Worm (Caenorhabditis elegans) whole organism, L2 larva: ENCODE data around the gene Y50D4C.12.

Experiments
- F13H6.1 ChIP-seq: sonication (generic microtip); optimal IDR thresholded peaks from 2 replicates; lab custom pipeline; 2016; ENCODE audit warnings: missing genetic modification characterization, missing compliant biosample characterization
- ZK546.5 ChIP-seq: sonication (generic microtip); optimal IDR thresholded peaks from 2 replicates; lab custom pipeline; 2017; ENCODE audit warnings: missing biosample characterization, missing genetic modification characterization
- ceh-82 ChIP-seq: fragments of 150-350 bp; optimal IDR thresholded peaks from 2 replicates; lab custom pipeline; 2014; ENCODE audit warnings: missing biosample characterization, missing genetic modification characterization
- gmeb-1 ChIP-seq: fragments of 150-350 bp; optimal IDR thresholded peaks from 2 replicates; lab custom pipeline; 2014; ENCODE audit warnings: missing biosample characterization, missing genetic modification characterization
- lin-39 ChIP-seq: fragments of 150-350 bp; optimal IDR thresholded peaks from 2 replicates; lab custom pipeline; 2014; ENCODE audit warnings: missing biosample characterization, missing genetic modification reagents, missing genetic modification characterization
- nhr-237 ChIP-seq: fragments of 150-350 bp; optimal IDR thresholded peaks from 2 replicates; lab custom pipeline; 2014; ENCODE audit warnings: missing biosample characterization, missing genetic modification characterization
- nhr-6 ChIP-seq: fragments of 150-350 bp; optimal IDR thresholded peaks from 2 replicates; lab custom pipeline; 2014; ENCODE audit warnings: missing biosample characterization, missing genetic modification characterization
- snpc-4 ChIP-seq: fragments of 150-350 bp; optimal IDR thresholded peaks from 2 replicates; lab custom pipeline; 2014; ENCODE audit warnings: missing biosample characterization, missing genetic modification characterization
- unc-39 ChIP-seq: fragments of 150-350 bp; optimal IDR thresholded peaks from 2 replicates; lab custom pipeline; 2014; ENCODE audit warnings: missing biosample characterization, missing genetic modification characterization
- unc-62 ChIP-seq: fragments of 150-350 bp; optimal IDR thresholded peaks from 2 replicates; lab custom pipeline; 2014; ENCODE audit warnings: missing biosample characterization, missing genetic modification reagents, missing genetic modification characterization
- ztf-11 ChIP-seq: sonication (generic microtip); optimal IDR thresholded peaks from 2 replicates; lab custom pipeline; 2017; ENCODE audit warnings: missing biosample characterization, missing genetic modification characterization
- ztf-4 ChIP-seq: fragments of 150-350 bp; optimal IDR thresholded peaks from 2 replicates; lab custom pipeline; 2014; ENCODE audit warnings: missing biosample characterization, missing genetic modification characterization

- TF ChIP-seq nhr-237 (tag; lab: Kevin White, UChicago) = no peak
- no peak for TF ChIP-seq ZK546.5
- TF ChIP-seq ztf-11 = no peak
- no peak for TF ChIP-seq snpc-4
- TF ChIP-seq F13H6.1 = no peak
- TF ChIP-seq ceh-82 = no peak
- no peak for TF ChIP-seq lin-39 (tag; lab: Kevin White, UChicago)
- TF ChIP-seq unc-39 (tag; lab: Kevin White, UChicago) = no peak
- no peak for TF ChIP-seq nhr-6 (tag; lab: Kevin White, UChicago)
- no peak for TF ChIP-seq ztf-4 (tag; lab: Kevin White, UChicago)
- no peak for TF ChIP-seq gmeb-1 (tag; lab: Kevin White, UChicago)
- TF ChIP-seq unc-62 (GFP tag; lab: Kevin White, UChicago) = no peak
These were observed 13.3 kb upstream of the Y50D4C.12 start for ce11 chrV:969005-969562.
